Worm (Caenorhabditis elegans) whole organism, L3 larva: ENCODE data around the gene nspg-7.2.

Experiments used
- ama-1 ChIP-seq: fragments of 150-350 bp; optimal IDR thresholded peaks from 2 replicates; lab custom pipeline; 2018
- ceh-28 ChIP-seq: fragments of 150-350 bp; optimal IDR thresholded peaks from 2 replicates; lab custom pipeline; 2014; ENCODE audit warnings: missing biosample characterization, missing genetic modification reagents, missing genetic modification characterization
- egl-27 ChIP-seq: sonication (generic microtip); optimal IDR thresholded peaks from 4 replicates; lab custom pipeline; 2017; ENCODE audit warnings: missing biosample characterization, missing genetic modification reagents, missing genetic modification characterization
- lin-15B ChIP-seq: fragments of 150-350 bp; optimal IDR thresholded peaks from 2 replicates; lab custom pipeline; 2014; ENCODE audit warnings: missing biosample characterization, missing genetic modification characterization
- mdl-1 ChIP-seq: fragments of 150-350 bp; optimal IDR thresholded peaks from 2 replicates; lab custom pipeline; 2014; ENCODE audit warnings: missing biosample characterization, missing genetic modification characterization
- pqm-1 ChIP-seq: fragments of 150-350 bp; optimal IDR thresholded peaks from 2 replicates; lab custom pipeline; 2017; ENCODE audit warnings: missing biosample characterization, missing genetic modification characterization, inconsistent platforms
- skn-1 ChIP-seq: fragments of 150-350 bp; optimal IDR thresholded peaks from 2 replicates; lab custom pipeline; 2014; ENCODE audit warnings: missing biosample characterization, missing genetic modification characterization
- zag-1 ChIP-seq: fragments of 150-350 bp; optimal IDR thresholded peaks from 2 replicates; lab custom pipeline; 2014; ENCODE audit warnings: missing biosample characterization, missing genetic modification characterization
- ztf-11 ChIP-seq: fragments of 150-350 bp; optimal IDR thresholded peaks from 2 replicates; lab custom pipeline; 2014; ENCODE audit warnings: missing biosample characterization, missing genetic modification characterization

- TF ChIP-seq egl-27 (tag; lab: Kevin White, UChicago) (no peak), ceh-28 (tag; lab: Kevin White, UChicago) (no peak), zag-1 (tag; lab: Kevin White, UChicago) (no peak), ztf-11 (tag; lab: Kevin White, UChicago) (no peak), mdl-1 (tag; lab: Kevin White, UChicago) (no peak), skn-1 (tag; lab: Kevin White, UChicago) (no peak), lin-15B (tag; lab: Kevin White, UChicago) (no peak), pqm-1 (tag; lab: Kevin White, UChicago) (peak; percentile 33), ama-1 (no peak)
These were observed 48.1 kb upstream of the nspg-7.2 start for ce11 chrIII:3306322-3306721.
